Worm (Caenorhabditis elegans): ENCODE results near the gene T14A8.2.

DNA sequence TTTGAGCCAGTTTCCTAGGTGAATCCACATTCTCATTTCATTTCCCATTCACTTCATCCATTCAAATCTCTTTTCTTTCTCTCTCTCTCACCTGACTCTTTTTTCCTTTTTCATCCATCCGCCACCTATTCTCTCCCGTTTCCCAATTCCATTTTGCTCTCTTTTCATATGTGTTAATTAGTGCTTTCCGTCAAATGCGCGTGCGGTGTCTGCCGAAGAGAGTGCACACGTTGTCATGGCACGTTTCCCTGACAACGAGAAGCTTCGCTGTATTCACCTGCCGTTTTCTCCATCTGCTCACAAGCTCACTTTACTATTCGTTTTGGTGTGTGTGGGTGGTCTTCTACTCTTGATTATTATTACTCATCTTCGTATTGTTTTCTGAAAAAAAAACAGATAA, 17.5 kb upstream of the T14A8.2 start:
- TF ChIP-seq unc-55 (GFP tag; optimal IDR thresholded peaks at IDR 0.05) = no peak
- TF ChIP-seq dmd-4 (tag; optimal IDR thresholded peaks at IDR 0.05; ENCODE audit: borderline replicate concordance) = no peak
- no peak for TF ChIP-seq ahr-1 (tag; optimal IDR thresholded peaks at IDR 0.05)
- TF ChIP-seq T23F11.4 (GFP tag; optimal IDR thresholded peaks at IDR 0.05) = no peak
- no peak for TF ChIP-seq lim-6 (tag; optimal IDR thresholded peaks at IDR 0.05)
- TF ChIP-seq odd-2 (tag; optimal IDR thresholded peaks at IDR 0.05) = no peak
- TF ChIP-seq ama-1 (optimal IDR thresholded peaks at IDR 0.05) = no peak
